Fruit fly (Drosophila melanogaster) ovary, adult (tissue): ENCODE data around the gene CG15023.

Source experiments
- CG17801 ChIP-seq: fragments of 200-800 bp; optimal IDR thresholded peaks from 2 replicates; lab custom pipeline; 2019; ENCODE audit warnings: missing biosample characterization, mild to moderate bottlenecking, missing genetic modification characterization, moderate library complexity; ENCODE audit not compliant: partially characterized antibody

CG15023 gene

dm6 chr3L:4477656-4478254, 16.5 kb upstream of the CG15023 start:
- TF ChIP-seq CG17801 (GFP tag; lab: Kevin White, UChicago): no peak

- no peak for TF ChIP-seq CG17801 (GFP tag; lab: Kevin White, UChicago)
Observed at dm6 chr3L:4475704-4476103, 14.4 kb upstream of the CG15023 start.

- peak; percentile 86 for TF ChIP-seq CG17801 (GFP tag; lab: Kevin White, UChicago)
Observed at dm6 chr3L:4474946-4475470, 13.7 kb upstream of the CG15023 start.

- no peak for TF ChIP-seq CG17801 (GFP tag; lab: Kevin White, UChicago)
Observed at dm6 chr3L:4472768-4473167, 11.5 kb upstream of the CG15023 start, which contains the start of gene CG11349. TSS of gene CG11349 (plus strand) at chr3L:4473068.

- TF ChIP-seq CG17801 (GFP tag; lab: Kevin White, UChicago): no peak
Observed at dm6 chr3L:4471449-4471848, 10.1 kb upstream of the CG15023 start, which contains the start of gene CG32248. TSS of gene CG32248 (plus strand) at chr3L:4471749.

- TF ChIP-seq CG17801 (GFP tag; lab: Kevin White, UChicago): no peak
Observed at dm6 chr3L:4469701-4470100, 8.4 kb upstream of the CG15023 start, which contains the start of gene CG32249. TSS of gene CG32249 (plus strand) at chr3L:4470001.

- no peak for TF ChIP-seq CG17801 (GFP tag; lab: Kevin White, UChicago)
Observed at dm6 chr3L:4466530-4466929, 5.2 kb upstream of the CG15023 start, which contains the start of gene CG32241. TSS of gene CG32241 (minus strand) at chr3L:4466630.

- TF ChIP-seq CG17801 (GFP tag; lab: Kevin White, UChicago): no peak
Observed at dm6 chr3L:4463773-4464301, 2.5 kb upstream of the CG15023 start, which contains the start of gene CG15024. TSS of gene CG15024 (minus strand) at chr3L:4463823.

dm6 chr3L:4460307-4461088, 806 bp downstream of the CG15023 start, which contains the start of gene CG15022:
TSS of gene CG15022 (minus strand) at chr3L:4460317.
- TF ChIP-seq CG17801 (GFP tag; lab: Kevin White, UChicago): no peak

- no peak for TF ChIP-seq CG17801 (GFP tag; lab: Kevin White, UChicago)
Observed at dm6 chr3L:4458063-4458462, 3.2 kb downstream of the CG15023 start, which contains the start of gene CG11345. TSS of gene CG11345 (minus strand) at chr3L:4458163.

- no peak for TF ChIP-seq CG17801 (GFP tag; lab: Kevin White, UChicago)
Observed at dm6 chr3L:4447229-4447628, 14.1 kb downstream of the CG15023 start.

- no peak for TF ChIP-seq CG17801 (GFP tag; lab: Kevin White, UChicago)
Observed at dm6 chr3L:4446273-4446672, 15.0 kb downstream of the CG15023 start, which contains the start of gene CG12607. TSS of gene CG12607 (plus strand) at chr3L:4446573.

dm6 chr3L:4445824-4446223, 15.5 kb downstream of the CG15023 start:
- no peak for TF ChIP-seq CG17801 (GFP tag; lab: Kevin White, UChicago)

- no peak for TF ChIP-seq CG17801 (GFP tag; lab: Kevin White, UChicago)
Observed at dm6 chr3L:4442168-4442567, 19.1 kb downstream of the CG15023 start.

- no peak for TF ChIP-seq CG17801 (GFP tag; lab: Kevin White, UChicago)
Observed at dm6 chr3L:4440153-4440552, 21.2 kb downstream of the CG15023 start.
